Worm (Caenorhabditis elegans): ENCODE data around the gene mod-1.

DNA sequence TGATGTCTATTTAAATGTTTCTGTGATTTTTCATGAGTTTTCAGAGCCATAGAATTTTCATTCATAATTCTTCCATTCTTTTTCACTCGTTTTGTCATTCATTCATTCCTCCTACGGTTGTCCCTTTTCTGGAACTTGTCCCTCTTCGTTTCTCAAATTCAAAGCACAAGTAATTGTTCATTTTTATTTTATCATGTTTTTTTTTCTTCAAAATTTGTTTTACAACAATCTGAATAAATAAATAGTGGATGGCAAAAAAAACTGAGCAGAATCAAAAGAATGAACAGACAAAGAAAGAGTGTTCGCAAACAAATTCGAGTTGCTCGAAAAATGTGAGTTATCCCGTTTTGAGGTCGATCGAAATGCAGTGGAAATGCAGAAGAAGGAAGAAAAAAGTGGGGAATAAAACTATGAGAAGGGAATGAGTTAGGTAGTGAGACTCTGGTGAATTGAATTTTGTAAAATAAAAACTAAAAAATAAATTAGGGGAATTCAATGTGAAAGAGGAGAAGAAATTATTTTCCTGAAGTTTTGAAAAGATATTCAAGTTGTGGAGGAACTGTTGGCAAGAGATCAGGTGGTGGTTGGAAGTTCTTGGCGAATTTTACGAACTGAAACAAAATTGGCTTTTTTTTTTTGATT lies 25.7 kb upstream of the mod-1 start:
- TF ChIP-seq fos-1 (tag; optimal IDR thresholded peaks at IDR 0.05): no peak
- TF ChIP-seq mep-1 (tag; optimal IDR thresholded peaks at IDR 0.05): peak; percentile 44
- TF ChIP-seq fkh-10 (GFP tag; optimal IDR thresholded peaks at IDR 0.05): no peak
- TF ChIP-seq ztf-11 (tag; optimal IDR thresholded peaks at IDR 0.05): no peak
- TF ChIP-seq nhr-237 (tag; optimal IDR thresholded peaks at IDR 0.05): no peak
- TF ChIP-seq lin-29 (GFP tag; IDR thresholded peaks at IDR 0.05): peak; percentile 38; the same call in 1 of the 2 replicates
